Fruit fly (Drosophila melanogaster) whole organism, embryonic: ENCODE results near the gene CG15330.

Experiments
- Awh ChIP-seq: fragments of 200-800 bp; sonication (Bioruptor generic); IDR thresholded peaks from 2 replicates; pipeline ENCODE4, ENCODE4 v1.3.6; 2022; ENCODE audit warnings: missing biosample characterization, missing genetic modification characterization
- CG10366 ChIP-seq: fragments of 200-800 bp; sonication (Bioruptor generic); IDR thresholded peaks from 2 replicates; pipeline ENCODE4 v1.3.6; 2022; ENCODE audit warnings: missing biosample characterization, missing genetic modification characterization
- CG11085 ChIP-seq: fragments of 200-800 bp; sonication (Bioruptor generic); IDR thresholded peaks from 2 replicates; pipeline ENCODE4 v1.3.6; 2022; ENCODE audit warnings: missing biosample characterization, missing genetic modification characterization
- CG11247 ChIP-seq: fragments of 200-800 bp; sonication (Bioruptor generic); IDR thresholded peaks from 2 replicates; pipeline ENCODE4 v1.3.6; 2022; ENCODE audit warnings: missing biosample characterization, missing genetic modification characterization
- CG11723 ChIP-seq: fragments of 200-800 bp; sonication (Bioruptor generic); optimal IDR thresholded peaks from 2 replicates; lab custom pipeline; 2017; ENCODE audit warnings: missing biosample characterization, mild to moderate bottlenecking, missing genetic modification characterization
- CG12219 ChIP-seq: fragments of 200-800 bp; sonication (Bioruptor generic); optimal IDR thresholded peaks from 3 replicates; lab custom pipeline; 2018; ENCODE audit warnings: missing biosample characterization, mild to moderate bottlenecking, missing genetic modification characterization
- CG12236 ChIP-seq: fragments of 200-800 bp; sonication (Bioruptor generic); optimal IDR thresholded peaks from 2 replicates; lab custom pipeline; 2016; ENCODE audit warnings: missing biosample characterization, missing genetic modification characterization
- CG13894 ChIP-seq: fragments of 200-800 bp; sonication (Bioruptor generic); optimal IDR thresholded peaks from 3 replicates; lab custom pipeline; 2018; ENCODE audit warnings: missing biosample characterization, mild to moderate bottlenecking, missing genetic modification characterization, moderate library complexity
- CG14667 ChIP-seq: fragments of 200-800 bp; sonication (Bioruptor generic); IDR thresholded peaks from 2 replicates; pipeline ENCODE4 v1.3.6; 2022; ENCODE audit warnings: missing biosample characterization, missing genetic modification characterization
- CG14860 ChIP-seq: fragments of 200-800 bp; sonication (Bioruptor generic); IDR thresholded peaks from 3 replicates; pipeline ENCODE4 v1.3.6; 2022; ENCODE audit warnings: missing biosample characterization, missing genetic modification characterization; ENCODE audit not compliant: partially characterized antibody
- CG1647 ChIP-seq: fragments of 200-800 bp; sonication (Bioruptor generic); optimal IDR thresholded peaks from 3 replicates; lab custom pipeline; 2016; ENCODE audit warnings: missing biosample characterization, missing genetic modification characterization
- CG17186 ChIP-seq: fragments of 200-800 bp; sonication (Bioruptor generic); optimal IDR thresholded peaks from 3 replicates; lab custom pipeline; 2017; ENCODE audit warnings: missing biosample characterization, missing genetic modification reagents, missing genetic modification characterization
- CG17568 ChIP-seq: fragments of 200-800 bp; sonication (Bioruptor generic); optimal IDR thresholded peaks from 2 replicates; lab custom pipeline; 2018; ENCODE audit warnings: missing biosample characterization, mild to moderate bottlenecking, missing genetic modification characterization, moderate library complexity
- CG18619 ChIP-seq: fragments of 200-800 bp; sonication (Bioruptor generic); optimal IDR thresholded peaks from 3 replicates; lab custom pipeline; 2017; ENCODE audit warnings: missing biosample characterization, mild to moderate bottlenecking, missing genetic modification characterization
- CG31441 ChIP-seq: fragments of 200-800 bp; sonication (Bioruptor generic); IDR thresholded peaks from 2 replicates; pipeline ENCODE4 v1.3.6; 2022; ENCODE audit warnings: missing biosample characterization, missing genetic modification characterization
- CG3407 ChIP-seq: fragments of 200-800 bp; sonication (Bioruptor generic); optimal IDR thresholded peaks from 2 replicates; lab custom pipeline; 2018; ENCODE audit warnings: missing biosample characterization, mild to moderate bottlenecking, missing genetic modification characterization
- CG4707 ChIP-seq: fragments of 200-800 bp; sonication (Bioruptor generic); optimal IDR thresholded peaks from 2 replicates; lab custom pipeline; 2018; ENCODE audit warnings: missing biosample characterization, mild to moderate bottlenecking, missing genetic modification characterization, moderate library complexity
- CG4730 ChIP-seq: fragments of 200-800 bp; sonication (Bioruptor generic); IDR thresholded peaks from 2 replicates; pipeline ENCODE4 v1.3.6; 2022; ENCODE audit warnings: missing biosample characterization, missing genetic modification characterization
- CG7372 ChIP-seq: fragments of 200-800 bp; sonication (Bioruptor generic); IDR thresholded peaks from 2 replicates; pipeline ENCODE4 v1.3.6; 2022; ENCODE audit warnings: missing biosample characterization, missing genetic modification characterization
- CG9215 ChIP-seq: fragments of 200-800 bp; sonication (Bioruptor generic); IDR thresholded peaks from 2 replicates; pipeline ENCODE4 v1.3.6; 2022; ENCODE audit warnings: missing biosample characterization, missing genetic modification characterization
- CG9727 ChIP-seq: fragments of 200-800 bp; sonication (Bioruptor generic); optimal IDR thresholded peaks from 3 replicates; lab custom pipeline; 2017; ENCODE audit warnings: missing biosample characterization, mild to moderate bottlenecking, missing genetic modification characterization
- Chrac-16 ChIP-seq: fragments of 200-800 bp; sonication (Bioruptor generic); optimal IDR thresholded peaks from 3 replicates; lab custom pipeline; 2016; ENCODE audit warnings: missing biosample characterization, missing genetic modification characterization
- E2f1 ChIP-seq: fragments of 200-800 bp; sonication (Bioruptor generic); IDR thresholded peaks from 2 replicates; pipeline ENCODE4 v1.3.6; 2022; ENCODE audit warnings: missing biosample characterization, missing genetic modification characterization
- Gsc ChIP-seq: fragments of 200-800 bp; sonication (Bioruptor generic); IDR thresholded peaks from 2 replicates; pipeline ENCODE4 v1.3.6; 2022; ENCODE audit warnings: missing biosample characterization, missing genetic modification characterization
- Hmx ChIP-seq: fragments of 200-800 bp; sonication (Bioruptor generic); optimal IDR thresholded peaks from 2 replicates; lab custom pipeline; 2016; ENCODE audit warnings: missing biosample characterization, missing genetic modification characterization
- MTF-1 ChIP-seq: fragments of 200-800 bp; sonication (Bioruptor generic); optimal IDR thresholded peaks from 2 replicates; lab custom pipeline; 2018; ENCODE audit warnings: missing biosample characterization, mild to moderate bottlenecking, missing genetic modification characterization, borderline replicate concordance
- Myb ChIP-seq: fragments of 200-800 bp; sonication (Bioruptor generic); optimal IDR thresholded peaks from 2 replicates; lab custom pipeline; 2016; ENCODE audit warnings: missing biosample characterization, missing genetic modification characterization
- NFAT ChIP-seq: fragments of 200-800 bp; sonication (Bioruptor generic); IDR thresholded peaks from 2 replicates; pipeline ENCODE4 v1.3.6; 2022; ENCODE audit warnings: missing biosample characterization, missing genetic modification characterization
- Nf-YB ChIP-seq: fragments of 200-800 bp; sonication (Bioruptor generic); optimal IDR thresholded peaks from 3 replicates; lab custom pipeline; 2019; ENCODE audit warnings: missing biosample characterization, mild to moderate bottlenecking, missing genetic modification characterization, moderate library complexity
- Optix ChIP-seq: fragments of 200-800 bp; sonication (Bioruptor generic); IDR thresholded peaks from 3 replicates; pipeline ENCODE4 v1.3.6; 2022; ENCODE audit warnings: missing biosample characterization, missing genetic modification characterization
- Sin3A ChIP-seq: fragments of >200 bp; optimal IDR thresholded peaks from 2 replicates; lab custom pipeline; 2018
- Sry-δ ChIP-seq: fragments of 200-800 bp; sonication (Bioruptor generic); optimal IDR thresholded peaks from 2 replicates; lab custom pipeline; 2016; ENCODE audit warnings: missing biosample characterization, missing genetic modification characterization
- ab ChIP-seq: fragments of 200-800 bp; sonication (Bioruptor generic); optimal IDR thresholded peaks from 2 replicates; lab custom pipeline; 2016; ENCODE audit warnings: missing biosample characterization, missing genetic modification characterization
- corto ChIP-seq: fragments of 200-800 bp; sonication (Bioruptor generic); optimal IDR thresholded peaks from 2 replicates; lab custom pipeline; 2016; ENCODE audit warnings: missing biosample characterization, mild to moderate bottlenecking, missing genetic modification characterization, moderate library complexity
- dimm ChIP-seq: fragments of 200-800 bp; sonication (Bioruptor generic); IDR thresholded peaks from 2 replicates; pipeline ENCODE4 v1.3.6; 2022; ENCODE audit warnings: missing biosample characterization, missing genetic modification characterization
- dpn ChIP-seq, 2 experiments: fragments of 200-800 bp; sonication (Bioruptor generic); optimal IDR thresholded peaks; 3 replicates each; lab custom pipeline; 2016; ENCODE audit warnings: missing biosample characterization in 2 of 2, missing genetic modification characterization in 2 of 2
- ewg ChIP-seq: fragments of 200-800 bp; sonication (Bioruptor generic); optimal IDR thresholded peaks from 3 replicates; lab custom pipeline; 2017; ENCODE audit warnings: mild to moderate bottlenecking, missing biosample characterization, missing genetic modification reagents, missing genetic modification characterization
- gcm ChIP-seq: fragments of 200-800 bp; sonication (Bioruptor generic); optimal IDR thresholded peaks from 2 replicates; lab custom pipeline; 2019; ENCODE audit warnings: missing biosample characterization, mild to moderate bottlenecking, missing genetic modification characterization, moderate library complexity
- gro ChIP-seq: fragments of 200-800 bp; sonication (Bioruptor generic); optimal IDR thresholded peaks from 2 replicates; lab custom pipeline; 2016; ENCODE audit warnings: missing biosample characterization, missing genetic modification characterization
- her ChIP-seq: fragments of 200-800 bp; sonication (Bioruptor generic); optimal IDR thresholded peaks from 2 replicates; lab custom pipeline; 2016; ENCODE audit warnings: missing biosample characterization, missing genetic modification characterization
- ind ChIP-seq: fragments of 200-800 bp; sonication (Bioruptor generic); optimal IDR thresholded peaks from 3 replicates; lab custom pipeline; 2016; ENCODE audit warnings: missing biosample characterization, missing genetic modification characterization
- kni ChIP-seq: fragments of 200-800 bp; sonication (Bioruptor generic); optimal IDR thresholded peaks from 3 replicates; lab custom pipeline; 2017; ENCODE audit warnings: mild to moderate bottlenecking, missing biosample characterization, missing genetic modification reagents, missing genetic modification characterization
- lola ChIP-seq, 3 experiments: fragments of >200 bp in 2 of 3; fragments of 200-800 bp in 1 of 3; sonication (Bioruptor generic) in 1 of 3; optimal IDR thresholded peaks; 2 replicates each; lab custom pipeline; 2017 to 2019; ENCODE audit warnings: missing biosample characterization in 3 of 3, missing genetic modification characterization in 3 of 3, mild to moderate bottlenecking in 1 of 3, moderate library complexity in 1 of 3
- mirr ChIP-seq: fragments of 200-800 bp; sonication (Bioruptor generic); optimal IDR thresholded peaks from 3 replicates; lab custom pipeline; 2018; ENCODE audit warnings: missing biosample characterization, mild to moderate bottlenecking, missing genetic modification characterization
- nerfin-1 ChIP-seq: fragments of 200-800 bp; sonication (Bioruptor generic); optimal IDR thresholded peaks from 3 replicates; lab custom pipeline; 2019; ENCODE audit warnings: missing biosample characterization, mild to moderate bottlenecking, missing genetic modification characterization, moderate library complexity
- pfk ChIP-seq: fragments of 200-800 bp; sonication (Bioruptor generic); optimal IDR thresholded peaks from 2 replicates; lab custom pipeline; 2018; ENCODE audit warnings: missing biosample characterization, mild to moderate bottlenecking, missing genetic modification characterization, moderate library complexity
- psq ChIP-seq: fragments of 200-800 bp; sonication (Bioruptor generic); optimal IDR thresholded peaks from 2 replicates; lab custom pipeline; 2017; ENCODE audit warnings: missing biosample characterization, missing genetic modification characterization
- sens-2 ChIP-seq: fragments of 200-800 bp; sonication (Bioruptor generic); IDR thresholded peaks from 2 replicates; pipeline ENCODE4 v1.3.6; 2022; ENCODE audit warnings: missing biosample characterization, missing genetic modification characterization
- sisA ChIP-seq: fragments of 200-800 bp; sonication (Bioruptor generic); IDR thresholded peaks from 2 replicates; pipeline ENCODE4 v1.3.6; 2022; ENCODE audit warnings: missing biosample characterization, missing genetic modification characterization
- sob ChIP-seq: fragments of 200-800 bp; sonication (Bioruptor generic); IDR thresholded peaks from 2 replicates; pipeline ENCODE4 v1.3.6; 2022; ENCODE audit warnings: missing biosample characterization, missing genetic modification characterization
- trh ChIP-seq: fragments of 200-800 bp; sonication (Bioruptor generic); optimal IDR thresholded peaks from 2 replicates; lab custom pipeline; 2016; ENCODE audit warnings: missing biosample characterization, missing genetic modification characterization
- usp ChIP-seq: fragments of >200 bp; optimal IDR thresholded peaks from 2 replicates; lab custom pipeline; 2017; ENCODE audit warnings: missing biosample characterization, missing genetic modification characterization

The CG15330 gene

DNA sequence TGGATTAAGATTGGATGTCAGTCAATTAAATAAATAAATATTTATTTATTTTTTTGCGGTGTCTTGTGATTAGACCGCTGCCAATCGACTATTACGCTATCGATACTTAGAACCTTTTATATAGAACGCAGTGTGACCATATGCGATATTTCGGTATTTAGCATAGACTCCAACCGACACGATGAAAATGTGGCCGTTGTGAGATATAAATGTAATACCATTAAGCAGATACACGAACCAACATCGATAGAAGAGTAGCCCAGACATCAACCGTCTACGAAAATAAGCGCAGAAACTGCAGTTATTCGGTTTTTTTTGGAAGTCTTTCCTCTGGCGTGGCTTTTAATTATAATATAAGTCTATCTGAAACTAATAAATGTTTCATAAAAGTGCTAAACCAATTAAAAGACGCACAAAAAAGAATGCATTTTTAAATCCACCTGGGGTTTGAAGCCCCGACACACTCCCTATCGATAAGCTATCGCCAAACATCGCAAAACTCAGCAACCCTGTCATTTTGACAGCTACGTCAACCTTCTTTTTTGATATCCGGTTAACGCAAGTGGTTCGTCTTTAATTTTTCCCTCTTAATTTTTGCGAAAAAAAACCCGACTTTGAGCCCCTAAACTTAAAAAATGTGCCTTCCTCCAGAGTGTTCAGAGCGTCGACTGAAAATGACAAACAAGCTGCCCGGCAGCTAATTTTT is 22.5 kb upstream of the CG15330 start, which contains the start of the genes Dhdds and RpS14a (continued):
- TF ChIP-seq CG12236 (peak; percentile 41), Optix (GFP tag; lab: Robert Waterston, UW) (no peak; the same call in 2 of the 3 replicates), ab (GFP tag; lab: Kevin White, UChicago) (no peak), CG14667 (GFP tag; lab: Robert Waterston, UW) (no peak), gro (GFP tag; lab: Kevin White, UChicago) (no peak), trh (GFP tag; lab: Kevin White, UChicago) (peak; percentile 52), CG1647 (no peak), her (GFP tag; lab: Kevin White, UChicago) (peak; percentile 12), ind (GFP tag; lab: Kevin White, UChicago) (peak; percentile 24), dimm (GFP tag; lab: Robert Waterston, UW) (no peak), kni (GFP tag; lab: Kevin White, UChicago) (peak; percentile 68), CG10366 (GFP tag; lab: Robert Waterston, UW) (peak; percentile 14; the same call in 1 of the 2 replicates), sens-2 (GFP tag; lab: Robert Waterston, UW) (0 out of 2 replicates have a peak, but pooled peaks have one; percentile 19), Sry-δ (GFP tag; lab: Kevin White, UChicago) (peak; percentile 77), CG3407 (GFP tag; lab: Kevin White, UChicago) (peak; percentile 64), sisA (GFP tag; lab: Robert Waterston, UW) (no peak), CG31441 (GFP tag; lab: Robert Waterston, UW) (peak; percentile 69; the same call in 1 of the 2 replicates), CG17186 (peak; percentile 61), NFAT (peak; percentile 33; the same call in 1 of the 2 replicates), dpn (GFP tag; optimal IDR thresholded peaks at IDR 0.05; lab: Kevin White, UChicago) (peak; percentile 33 to 59), CG11723 (GFP tag; lab: Kevin White, UChicago) (peak; percentile 55), gcm (GFP tag; lab: Kevin White, UChicago) (peak; percentile 36), corto (no peak), E2f1 (GFP tag; lab: Robert Waterston, UW) (no peak), CG9727 (GFP tag; lab: Kevin White, UChicago) (peak; percentile 90), CG12219 (peak; percentile 28), Nf-YB (peak; percentile 18), Hmx (GFP tag; lab: Kevin White, UChicago) (no peak), CG18619 (GFP tag; lab: Kevin White, UChicago) (peak; percentile 73), Chrac-16 (peak; percentile 10), Awh (GFP tag; lab: Robert Waterston, UW) (no peak), ewg (GFP tag; lab: Kevin White, UChicago) (peak; percentile 44), sob (GFP tag; lab: Robert Waterston, UW) (no peak), lola (GFP tag; optimal IDR thresholded peaks at IDR 0.05; lab: Kevin White, UChicago) (peak in 1 of 3 experiments; percentile 52), Sin3A (lab: Kevin White, UChicago) (peak; percentile 100), nerfin-1 (tag; lab: Kevin White, UChicago) (peak; percentile 44), CG4730 (no peak), CG14860 (GFP tag; lab: Robert Waterston, UW) (peak; percentile 48; the same call in 2 of the 3 replicates), CG4707 (peak; percentile 38), usp (GFP tag; lab: Kevin White, UChicago) (no peak)

DNA sequence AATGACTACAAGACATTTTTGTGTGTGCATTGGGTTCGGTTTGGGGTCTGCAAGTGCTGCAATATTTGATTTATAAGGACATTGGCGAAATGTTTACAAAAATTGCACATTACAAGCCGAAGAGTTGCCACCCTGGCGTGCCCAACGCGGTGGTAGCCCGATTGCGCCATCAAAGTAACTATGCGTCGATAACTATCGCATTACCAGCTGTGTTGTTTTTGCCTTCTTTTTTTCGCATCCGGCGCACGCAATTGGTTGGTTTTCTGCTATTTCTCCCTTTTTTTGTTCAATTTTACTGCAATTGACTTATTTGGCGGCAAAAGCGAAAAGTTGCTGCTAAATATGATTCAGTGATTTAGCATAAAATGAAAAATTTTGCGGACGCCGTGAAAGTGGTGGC is 21.2 kb upstream of the CG15330 start, which contains the start of gene RpS14b:
TSS of gene RpS14b (plus strand) at position 220 of the 400 bp plus-strand sequence.
- TF ChIP-seq CG7372 (GFP tag; lab: Robert Waterston, UW), result peak; percentile 46; the same call in 1 of the 2 replicates
- TF ChIP-seq CG11085 (GFP tag; lab: Robert Waterston, UW), result peak; percentile 68
- TF ChIP-seq pfk, result peak; percentile 63
- peak; percentile 41 for TF ChIP-seq CG13894
- TF ChIP-seq MTF-1 (GFP tag; lab: Kevin White, UChicago), result peak; percentile 65
- no peak for TF ChIP-seq Gsc
- peak; percentile 86 for TF ChIP-seq mirr (GFP tag; lab: Kevin White, UChicago)
- TF ChIP-seq CG11247 (GFP tag; lab: Robert Waterston, UW), result peak; percentile 73
- TF ChIP-seq CG9215 (GFP tag; lab: Robert Waterston, UW), result no peak
- TF ChIP-seq Myb, result peak; percentile 48
- peak; percentile 8 for TF ChIP-seq CG17568 (GFP tag; lab: Kevin White, UChicago)
- TF ChIP-seq psq (GFP tag; lab: Kevin White, UChicago), result no peak
